Worm (Caenorhabditis elegans) whole organism, early embryonic: Measurements from ENCODE around the gene sdz-23.

Source experiments
- B0310.2 ChIP-seq: sonication (generic microtip); optimal IDR thresholded peaks from 2 replicates; lab custom pipeline; 2016; ENCODE audit warnings: mild to moderate bottlenecking, missing genetic modification characterization, missing compliant biosample characterization
- F13C5.2 ChIP-seq: sonication (generic microtip); optimal IDR thresholded peaks from 2 replicates; lab custom pipeline; 2017; ENCODE audit warnings: mild to moderate bottlenecking, missing genetic modification characterization, inconsistent platforms, missing compliant biosample characterization
- aly-1 ChIP-seq: sonication (generic microtip); optimal IDR thresholded peaks from 2 replicates; lab custom pipeline; 2016; ENCODE audit warnings: missing genetic modification characterization, missing compliant biosample characterization
- ama-1 ChIP-seq: fragments of 150-350 bp; optimal IDR thresholded peaks from 2 replicates; lab custom pipeline; 2014
- ceh-13 ChIP-seq: fragments of 200-800 bp; sonication (Bioruptor generic); optimal IDR thresholded peaks from 2 replicates; lab custom pipeline; 2018; ENCODE audit warnings: mild to moderate bottlenecking, missing genetic modification characterization, missing compliant biosample characterization
- ceh-36 ChIP-seq: sonication (generic microtip); optimal IDR thresholded peaks from 2 replicates; lab custom pipeline; 2016; ENCODE audit warnings: missing genetic modification characterization, inconsistent platforms, missing compliant biosample characterization
- ets-7 ChIP-seq: sonication (generic microtip); optimal IDR thresholded peaks from 2 replicates; lab custom pipeline; 2016; ENCODE audit warnings: missing genotype, missing genetic modification characterization, missing compliant biosample characterization
- flt-1 ChIP-seq: fragments of 200-800 bp; sonication (Bioruptor generic); IDR thresholded peaks from 2 replicates; pipeline ENCODE4 v1.3.6; 2022; ENCODE audit warnings: missing genetic modification characterization, missing compliant biosample characterization
- hmbx-1 ChIP-seq: sonication (generic microtip); optimal IDR thresholded peaks from 2 replicates; lab custom pipeline; 2016; ENCODE audit warnings: mild to moderate bottlenecking, missing genetic modification characterization, missing compliant biosample characterization
- hmg-4 ChIP-seq: fragments of 200-800 bp; sonication (Bioruptor generic); optimal IDR thresholded peaks from 2 replicates; lab custom pipeline; 2018; ENCODE audit warnings: mild to moderate bottlenecking, missing genetic modification characterization, missing compliant biosample characterization
- hnd-1 ChIP-seq: sonication (generic microtip); optimal IDR thresholded peaks from 2 replicates; lab custom pipeline; 2016; ENCODE audit warnings: missing genetic modification characterization, missing compliant biosample characterization
- pes-1 ChIP-seq: fragments of 200-800 bp; sonication (Bioruptor generic); IDR thresholded peaks from 2 replicates; pipeline ENCODE4 v1.3.6; 2022; ENCODE audit warnings: missing genetic modification reagents, missing genetic modification characterization, missing compliant biosample characterization
- scrt-1 ChIP-seq: fragments of 200-800 bp; sonication (Bioruptor generic); IDR thresholded peaks from 2 replicates; pipeline ENCODE4 v1.3.6; 2022; ENCODE audit warnings: missing genetic modification characterization, missing compliant biosample characterization
- sea-1 ChIP-seq: fragments of 200-800 bp; sonication (Bioruptor generic); conservative IDR thresholded peaks from 2 replicates; pipeline ENCODE4 v1.3.6; 2022; ENCODE audit warnings: missing genetic modification characterization, missing compliant biosample characterization
- tbx-11 ChIP-seq: fragments of 200-800 bp; sonication (Bioruptor generic); IDR thresholded peaks from 2 replicates; pipeline ENCODE4 v1.3.6; 2022; ENCODE audit warnings: missing genetic modification characterization, missing compliant biosample characterization
- tbx-37 ChIP-seq: fragments of 200-800 bp; sonication (Bioruptor generic); conservative IDR thresholded peaks from 2 replicates; pipeline ENCODE4 v1.3.6; 2022; ENCODE audit warnings: missing genetic modification reagents, missing genetic modification characterization, missing compliant biosample characterization
- tra-4 ChIP-seq: sonication (generic microtip); optimal IDR thresholded peaks from 2 replicates; lab custom pipeline; 2017; ENCODE audit warnings: missing genetic modification characterization, missing compliant biosample characterization

Gene sdz-23

ce11 chrV:8067800-8068199 lies 31.6 kb upstream of the sdz-23 start, which contains the start of gene str-140:
Gene str-140 (minus strand): TSS chrV:8067900.
- TF ChIP-seq F13C5.2 (tag; lab: Kevin White, UChicago) (no peak), tbx-11 (no peak), sea-1 (GFP tag; lab: Robert Waterston, UW) (no peak), tbx-37 (GFP tag; lab: Robert Waterston, UW) (no peak), ceh-36 (tag; lab: Kevin White, UChicago) (no peak), hmbx-1 (tag; lab: Kevin White, UChicago) (no peak), ama-1 (lab: Kevin White, UChicago) (no peak), hmg-4 (GFP tag; lab: Kevin White, UChicago) (no peak), flt-1 (GFP tag; lab: Robert Waterston, UW) (no peak), ets-7 (tag; lab: Kevin White, UChicago) (no peak), pes-1 (GFP tag; lab: Robert Waterston, UW) (no peak), scrt-1 (GFP tag; lab: Robert Waterston, UW) (no peak), ceh-13 (no peak)

- TF ChIP-seq flt-1 (GFP tag; lab: Robert Waterston, UW) (no peak), ama-1 (lab: Kevin White, UChicago) (no peak), hmbx-1 (tag; lab: Kevin White, UChicago) (no peak), B0310.2 (tag; lab: Kevin White, UChicago) (no peak), tra-4 (no peak), aly-1 (tag; lab: Kevin White, UChicago) (no peak), hnd-1 (tag; lab: Kevin White, UChicago) (no peak), hmg-4 (GFP tag; lab: Kevin White, UChicago) (no peak), sea-1 (GFP tag; lab: Robert Waterston, UW) (no peak), scrt-1 (GFP tag; lab: Robert Waterston, UW) (no peak), pes-1 (GFP tag; lab: Robert Waterston, UW) (no peak), F13C5.2 (tag; lab: Kevin White, UChicago) (no peak), tbx-11 (no peak), ceh-13 (no peak), ets-7 (tag; lab: Kevin White, UChicago) (no peak)
These were observed 29.8 kb upstream of the sdz-23 start, which contains the start of gene str-143 for ce11 chrV:8069637-8070036. Gene str-143 (minus strand): TSS chrV:8069737.

ce11 chrV:8072047-8072446 lies 27.4 kb upstream of the sdz-23 start, which contains the start of gene str-144:
Gene str-144 (minus strand): TSS chrV:8072147.
- TF ChIP-seq tra-4 (no peak), ets-7 (tag; lab: Kevin White, UChicago) (no peak), ama-1 (lab: Kevin White, UChicago) (no peak), hmbx-1 (tag; lab: Kevin White, UChicago) (no peak), pes-1 (GFP tag; lab: Robert Waterston, UW) (no peak), hmg-4 (GFP tag; lab: Kevin White, UChicago) (no peak), F13C5.2 (tag; lab: Kevin White, UChicago) (no peak), tbx-11 (no peak), aly-1 (tag; lab: Kevin White, UChicago) (no peak), hnd-1 (tag; lab: Kevin White, UChicago) (no peak), tbx-37 (GFP tag; lab: Robert Waterston, UW) (no peak)

ce11 chrV:8073162-8073561 lies 26.2 kb upstream of the sdz-23 start:
- TF ChIP-seq tbx-11 (no peak), hmbx-1 (tag; lab: Kevin White, UChicago) (no peak), ets-7 (tag; lab: Kevin White, UChicago) (no peak), F13C5.2 (tag; lab: Kevin White, UChicago) (no peak), tbx-37 (GFP tag; lab: Robert Waterston, UW) (no peak)

- TF ChIP-seq B0310.2 (tag; lab: Kevin White, UChicago), result no peak
- TF ChIP-seq tra-4, result no peak
- TF ChIP-seq ama-1 (lab: Kevin White, UChicago), result no peak
- no peak for TF ChIP-seq hmg-4 (GFP tag; lab: Kevin White, UChicago)
- no peak for TF ChIP-seq ceh-36 (tag; lab: Kevin White, UChicago)
- no peak for TF ChIP-seq tbx-11
- no peak for TF ChIP-seq ets-7 (tag; lab: Kevin White, UChicago)
- no peak for TF ChIP-seq F13C5.2 (tag; lab: Kevin White, UChicago)
- TF ChIP-seq hmbx-1 (tag; lab: Kevin White, UChicago), result no peak
- no peak for TF ChIP-seq hnd-1 (tag; lab: Kevin White, UChicago)
These were observed 23.7 kb upstream of the sdz-23 start, which contains the start of gene catp-3 for ce11 chrV:8075712-8076111. Gene catp-3 (plus strand): TSS chrV:8076012.

ce11 chrV:8079813-8080212 lies 19.6 kb upstream of the sdz-23 start:
- TF ChIP-seq tbx-37 (GFP tag; lab: Robert Waterston, UW) (no peak), ceh-36 (tag; lab: Kevin White, UChicago) (no peak), ets-7 (tag; lab: Kevin White, UChicago) (no peak), ama-1 (lab: Kevin White, UChicago) (no peak), hmbx-1 (tag; lab: Kevin White, UChicago) (no peak), flt-1 (GFP tag; lab: Robert Waterston, UW) (no peak), tra-4 (no peak), hmg-4 (GFP tag; lab: Kevin White, UChicago) (no peak), F13C5.2 (tag; lab: Kevin White, UChicago) (no peak), tbx-11 (no peak), sea-1 (GFP tag; lab: Robert Waterston, UW) (no peak), B0310.2 (tag; lab: Kevin White, UChicago) (no peak), scrt-1 (GFP tag; lab: Robert Waterston, UW) (no peak)

ce11 chrV:8081579-8081978 lies 17.8 kb upstream of the sdz-23 start, which contains the start of gene str-131:
Gene str-131 (minus strand): TSS chrV:8081679.
- TF ChIP-seq ceh-13 (no peak), hmbx-1 (tag; lab: Kevin White, UChicago) (no peak), B0310.2 (tag; lab: Kevin White, UChicago) (no peak), pes-1 (GFP tag; lab: Robert Waterston, UW) (no peak), ets-7 (tag; lab: Kevin White, UChicago) (no peak), sea-1 (GFP tag; lab: Robert Waterston, UW) (no peak), F13C5.2 (tag; lab: Kevin White, UChicago) (no peak), tbx-37 (GFP tag; lab: Robert Waterston, UW) (no peak), flt-1 (GFP tag; lab: Robert Waterston, UW) (no peak)
